Worm (Caenorhabditis elegans) whole organism, midembryonic: ENCODE results near the gene arx-4.

ENCODE experiments used
- T22C8.4 ChIP-seq: fragments of 200-800 bp; sonication (Bioruptor generic); IDR thresholded peaks from 2 replicates; pipeline ENCODE4 v1.3.6; 2022; ENCODE audit warnings: missing genetic modification characterization, missing compliant biosample characterization
- cog-1 ChIP-seq: sonication (generic microtip); optimal IDR thresholded peaks from 2 replicates; lab custom pipeline; 2016; ENCODE audit warnings: missing genetic modification characterization, missing compliant biosample characterization
- flt-1 ChIP-seq: fragments of 200-800 bp; sonication (Bioruptor generic); IDR thresholded peaks from 2 replicates; pipeline ENCODE4 v1.3.6; 2022; ENCODE audit warnings: missing genetic modification characterization, missing compliant biosample characterization
- klf-2 ChIP-seq: fragments of 200-800 bp; sonication (Bioruptor generic); conservative IDR thresholded peaks from 2 replicates; pipeline ENCODE4 v1.3.6; 2022; ENCODE audit warnings: missing genetic modification reagents, missing genetic modification characterization, missing compliant biosample characterization
- med-1 ChIP-seq: sonication (generic microtip); optimal IDR thresholded peaks from 2 replicates; lab custom pipeline; 2017; ENCODE audit warnings: missing genetic modification characterization, mild to moderate bottlenecking, missing compliant biosample characterization, antibody characterized with exemption, missing genetic modification reagents; ENCODE audit not compliant: insufficient read depth
- ref-1 ChIP-seq: fragments of 200-800 bp; sonication (Bioruptor generic); conservative IDR thresholded peaks from 2 replicates; pipeline ENCODE4 v1.3.6; 2022; ENCODE audit warnings: missing genetic modification reagents, missing genetic modification characterization, missing compliant biosample characterization
- tab-1 ChIP-seq: fragments of 200-800 bp; sonication (Bioruptor generic); IDR thresholded peaks from 2 replicates; pipeline ENCODE4 v1.3.6; 2022; ENCODE audit warnings: missing genetic modification characterization, missing compliant biosample characterization
- ztf-23 ChIP-seq: fragments of 200-800 bp; sonication (Bioruptor generic); IDR thresholded peaks from 2 replicates; pipeline ENCODE4 v1.3.6; 2022; ENCODE audit warnings: missing genetic modification reagents, missing genetic modification characterization, missing compliant biosample characterization
- ztf-29 ChIP-seq: fragments of 200-800 bp; sonication (Bioruptor generic); IDR thresholded peaks from 2 replicates; pipeline ENCODE4 v1.3.6; 2022; ENCODE audit warnings: missing genetic modification reagents, missing genetic modification characterization, missing compliant biosample characterization

- TF ChIP-seq cog-1 (tag; lab: Kevin White, UChicago) (no peak), T22C8.4 (no peak), ref-1 (GFP tag; lab: Robert Waterston, UW) (no peak), flt-1 (GFP tag; lab: Robert Waterston, UW) (no peak), ztf-23 (GFP tag; lab: Robert Waterston, UW) (no peak), ztf-29 (GFP tag; lab: Robert Waterston, UW) (no peak), tab-1 (GFP tag; lab: Robert Waterston, UW) (no peak), med-1 (GFP tag; lab: Kevin White, UChicago) (no peak), klf-2 (no peak)
These were observed 45.9 kb downstream of the arx-4 start for ce11 chrIII:907990-908389.
